Fruit fly (Drosophila melanogaster) whole organism, embryonic: ENCODE measurements around the gene CG34134.
A peak's percentile ranks its signal among the peaks of the same experiment; 100 is the strongest.

ENCODE experiments used
- Aef1 ChIP-seq: fragments of 200-800 bp; sonication (Bioruptor generic); IDR thresholded peaks from 3 replicates; pipeline ENCODE4 v1.3.6; 2022; ENCODE audit warnings: missing biosample characterization, missing genetic modification characterization
- Atf3 ChIP-seq: fragments of 200-800 bp; sonication (Bioruptor generic); optimal IDR thresholded peaks from 3 replicates; lab custom pipeline; 2016; ENCODE audit warnings: missing biosample characterization, missing genetic modification characterization
- CG10366 ChIP-seq: fragments of 200-800 bp; sonication (Bioruptor generic); IDR thresholded peaks from 2 replicates; pipeline ENCODE4 v1.3.6; 2022; ENCODE audit warnings: missing biosample characterization, missing genetic modification characterization
- CG10431 ChIP-seq: fragments of 200-800 bp; sonication (Bioruptor generic); optimal IDR thresholded peaks from 3 replicates; lab custom pipeline; 2018; ENCODE audit warnings: missing biosample characterization, mild to moderate bottlenecking, missing genetic modification characterization
- CG11723 ChIP-seq: fragments of 200-800 bp; sonication (Bioruptor generic); optimal IDR thresholded peaks from 2 replicates; lab custom pipeline; 2017; ENCODE audit warnings: missing biosample characterization, mild to moderate bottlenecking, missing genetic modification characterization
- CG12236 ChIP-seq: fragments of 200-800 bp; sonication (Bioruptor generic); optimal IDR thresholded peaks from 2 replicates; lab custom pipeline; 2016; ENCODE audit warnings: missing biosample characterization, missing genetic modification characterization
- CG13123 ChIP-seq: fragments of 200-800 bp; sonication (Bioruptor generic); optimal IDR thresholded peaks from 2 replicates; lab custom pipeline; 2016; ENCODE audit warnings: missing biosample characterization, missing genetic modification characterization
- CG13296 ChIP-seq: fragments of 200-800 bp; sonication (Bioruptor generic); optimal IDR thresholded peaks from 3 replicates; lab custom pipeline; 2018; ENCODE audit warnings: missing biosample characterization, mild to moderate bottlenecking, missing genetic modification characterization
- CG13775 ChIP-seq: fragments of 200-800 bp; sonication (Bioruptor generic); optimal IDR thresholded peaks from 3 replicates; lab custom pipeline; 2017; ENCODE audit warnings: missing biosample characterization, mild to moderate bottlenecking, missing genetic modification characterization
- CG15269 ChIP-seq: fragments of 200-800 bp; sonication (Bioruptor generic); optimal IDR thresholded peaks from 2 replicates; lab custom pipeline; 2018; ENCODE audit warnings: missing biosample characterization, mild to moderate bottlenecking, missing genetic modification characterization, moderate library complexity
- CG15696 ChIP-seq: fragments of 200-800 bp; sonication (Bioruptor generic); optimal IDR thresholded peaks from 2 replicates; lab custom pipeline; 2019; ENCODE audit warnings: missing biosample characterization, mild to moderate bottlenecking, missing genetic modification characterization, moderate library complexity
- CG18262 ChIP-seq: fragments of 200-800 bp; optimal IDR thresholded peaks from 3 replicates; lab custom pipeline; 2019; ENCODE audit warnings: missing biosample characterization, mild to moderate bottlenecking, missing genetic modification characterization, moderate library complexity
- CG30020 ChIP-seq: fragments of 200-800 bp; optimal IDR thresholded peaks from 2 replicates; lab custom pipeline; 2019; ENCODE audit warnings: missing biosample characterization, mild to moderate bottlenecking, missing genetic modification characterization, moderate library complexity
- CG31388 ChIP-seq: fragments of 200-800 bp; sonication (Bioruptor generic); optimal IDR thresholded peaks from 2 replicates; lab custom pipeline; 2016; ENCODE audit warnings: missing biosample characterization, missing genetic modification characterization
- CG3163 ChIP-seq: fragments of 200-800 bp; sonication (Bioruptor generic); optimal IDR thresholded peaks from 3 replicates; lab custom pipeline; 2016; ENCODE audit warnings: missing biosample characterization, missing genetic modification characterization
- CG32532 ChIP-seq: fragments of 200-800 bp; sonication (Bioruptor generic); IDR thresholded peaks from 2 replicates; pipeline ENCODE4 v1.3.6; 2022; ENCODE audit warnings: missing biosample characterization, missing genetic modification characterization
- CG34422 ChIP-seq: fragments of 200-800 bp; sonication (Bioruptor generic); IDR thresholded peaks from 3 replicates; pipeline ENCODE4 v1.3.6; 2022; ENCODE audit warnings: missing biosample characterization, missing genetic modification characterization
- CG4404 ChIP-seq: fragments of 200-800 bp; sonication (Bioruptor generic); IDR thresholded peaks from 2 replicates; pipeline ENCODE4 v1.3.6; 2022; ENCODE audit warnings: missing biosample characterization, missing genetic modification characterization
- CG8944 ChIP-seq: fragments of 200-800 bp; sonication (Bioruptor generic); optimal IDR thresholded peaks from 3 replicates; lab custom pipeline; 2016; ENCODE audit warnings: missing biosample characterization, missing genetic modification characterization
- CG9797 ChIP-seq: fragments of 200-800 bp; sonication (Bioruptor generic); optimal IDR thresholded peaks from 3 replicates; lab custom pipeline; 2018; ENCODE audit warnings: missing biosample characterization, mild to moderate bottlenecking, missing genetic modification characterization
- Ets97D ChIP-seq: fragments of 200-800 bp; sonication (Bioruptor generic); optimal IDR thresholded peaks from 3 replicates; lab custom pipeline; 2016; ENCODE audit warnings: missing biosample characterization, missing genetic modification characterization
- H15 ChIP-seq: fragments of 200-800 bp; sonication (Bioruptor generic); IDR thresholded peaks from 3 replicates; pipeline ENCODE4 v1.3.6; 2022; ENCODE audit warnings: missing biosample characterization, missing genetic modification characterization
- Hr39 ChIP-seq: fragments of >200 bp; optimal IDR thresholded peaks from 2 replicates; lab custom pipeline; 2017
- Lhr ChIP-seq: fragments of 200-800 bp; sonication (Bioruptor generic); optimal IDR thresholded peaks from 3 replicates; lab custom pipeline; 2017; ENCODE audit warnings: mild to moderate bottlenecking, missing biosample characterization, missing genetic modification reagents, missing genetic modification characterization
- Med ChIP-seq: fragments of 200-800 bp; sonication (Bioruptor generic); peaks from one replicate; lab custom pipeline; 2016; ENCODE audit warnings: missing biosample characterization, missing genetic modification characterization, mild to moderate bottlenecking, inconsistent platforms, moderate library complexity
- NC2β ChIP-seq: fragments of 200-800 bp; sonication (Bioruptor generic); optimal IDR thresholded peaks from 2 replicates; lab custom pipeline; 2016; ENCODE audit warnings: missing biosample characterization, missing genetic modification characterization
- PHDP ChIP-seq: fragments of 200-800 bp; sonication (Bioruptor generic); optimal IDR thresholded peaks from 3 replicates; lab custom pipeline; 2018; ENCODE audit warnings: missing biosample characterization, mild to moderate bottlenecking, missing genetic modification characterization, moderate library complexity
- Rfx ChIP-seq: fragments of 200-800 bp; sonication (Bioruptor generic); IDR thresholded peaks from 2 replicates; pipeline ENCODE4 v1.3.6; 2022; ENCODE audit warnings: missing biosample characterization, missing genetic modification characterization
- Sin3A ChIP-seq: fragments of >200 bp; optimal IDR thresholded peaks from 2 replicates; lab custom pipeline; 2018
- Spps ChIP-seq: fragments of 200-800 bp; sonication (Bioruptor generic); optimal IDR thresholded peaks from 2 replicates; lab custom pipeline; 2018; ENCODE audit warnings: missing biosample characterization, mild to moderate bottlenecking, missing genetic modification characterization
- amos ChIP-seq: fragments of 200-800 bp; sonication (Bioruptor generic); IDR thresholded peaks from 2 replicates; pipeline ENCODE4 v1.3.6; 2022; ENCODE audit warnings: missing biosample characterization, missing genetic modification characterization; ENCODE audit not compliant: partially characterized antibody
- ci ChIP-seq: fragments of 200-800 bp; sonication (Bioruptor generic); IDR thresholded peaks from 3 replicates; pipeline ENCODE4 v1.3.6; 2022; ENCODE audit warnings: missing biosample characterization, missing genetic modification characterization
- crc ChIP-seq: fragments of 200-800 bp; sonication (Bioruptor generic); optimal IDR thresholded peaks from 2 replicates; lab custom pipeline; 2016; ENCODE audit warnings: missing biosample characterization, missing genetic modification characterization
- dati ChIP-seq: fragments of 200-800 bp; sonication (Bioruptor generic); IDR thresholded peaks from 2 replicates; pipeline ENCODE4 v1.3.6; 2022; ENCODE audit warnings: missing biosample characterization, missing genetic modification characterization
- fd64A ChIP-seq: fragments of 200-800 bp; sonication (Bioruptor generic); optimal IDR thresholded peaks from 3 replicates; lab custom pipeline; 2018; ENCODE audit warnings: missing biosample characterization, mild to moderate bottlenecking, missing genetic modification characterization
- grn ChIP-seq: fragments of 200-800 bp; sonication (Bioruptor generic); optimal IDR thresholded peaks from 3 replicates; lab custom pipeline; 2017; ENCODE audit warnings: missing biosample characterization, missing genetic modification characterization
- gsb ChIP-seq: fragments of 200-800 bp; sonication (Bioruptor generic); IDR thresholded peaks from 2 replicates; pipeline ENCODE4 v1.3.6; 2022; ENCODE audit warnings: missing biosample characterization, missing genetic modification characterization
- hb ChIP-seq: fragments of 200-800 bp; sonication (Bioruptor generic); IDR thresholded peaks from 3 replicates; pipeline ENCODE4 v1.3.6; 2022; ENCODE audit warnings: missing biosample characterization, missing genetic modification characterization; ENCODE audit not compliant: partially characterized antibody
- hbn ChIP-seq: fragments of 200-800 bp; sonication (Bioruptor generic); IDR thresholded peaks from 2 replicates; pipeline ENCODE4 v1.3.6; 2022; ENCODE audit warnings: missing biosample characterization, missing genetic modification characterization; ENCODE audit not compliant: partially characterized antibody
- hth ChIP-seq: fragments of >200 bp; optimal IDR thresholded peaks from 2 replicates; lab custom pipeline; 2017; ENCODE audit warnings: inconsistent platforms
- ind ChIP-seq: fragments of 200-800 bp; sonication (Bioruptor generic); optimal IDR thresholded peaks from 3 replicates; lab custom pipeline; 2016; ENCODE audit warnings: missing biosample characterization, missing genetic modification characterization
- inv ChIP-seq: fragments of 200-800 bp; sonication (Bioruptor generic); IDR thresholded peaks from 2 replicates; pipeline ENCODE4 v1.3.6; 2022; ENCODE audit warnings: missing biosample characterization, missing genetic modification characterization; ENCODE audit not compliant: partially characterized antibody
- jigr1 ChIP-seq: fragments of 200-800 bp; sonication (Bioruptor generic); IDR thresholded peaks from 3 replicates; pipeline ENCODE4 v1.3.6; 2022; ENCODE audit warnings: missing biosample characterization, missing genetic modification characterization
- lola ChIP-seq, 3 experiments: fragments of >200 bp in 2 of 3; fragments of 200-800 bp in 1 of 3; sonication (Bioruptor generic) in 1 of 3; optimal IDR thresholded peaks; 2 replicates each; lab custom pipeline; 2017 to 2019; ENCODE audit warnings: missing biosample characterization in 3 of 3, missing genetic modification characterization in 3 of 3, mild to moderate bottlenecking in 1 of 3, moderate library complexity in 1 of 3
- odd ChIP-seq: fragments of 200-800 bp; sonication (Bioruptor generic); optimal IDR thresholded peaks from 2 replicates; lab custom pipeline; 2017; ENCODE audit warnings: missing biosample characterization, mild to moderate bottlenecking, missing genetic modification characterization
- schlank ChIP-seq: fragments of 200-800 bp; sonication (Bioruptor generic); optimal IDR thresholded peaks from 2 replicates; lab custom pipeline; 2018; ENCODE audit warnings: missing biosample characterization, mild to moderate bottlenecking, missing genetic modification characterization
- slp2 ChIP-seq: fragments of 200-800 bp; sonication (Bioruptor generic); optimal IDR thresholded peaks from 2 replicates; lab custom pipeline; 2016; ENCODE audit warnings: missing biosample characterization, missing genetic modification characterization
- tin ChIP-seq: fragments of 200-800 bp; sonication (Bioruptor generic); optimal IDR thresholded peaks from 3 replicates; lab custom pipeline; 2016; ENCODE audit warnings: missing biosample characterization, missing genetic modification characterization
- tll ChIP-seq, 2 experiments: fragments of 200-800 bp in 1 of 2; fragments of >200 bp in 1 of 2; sonication (Bioruptor generic) in 1 of 2; optimal IDR thresholded peaks; 2 replicates each; lab custom pipeline; 2017 to 2019; ENCODE audit warnings: missing biosample characterization in 2 of 2, missing genetic modification characterization in 2 of 2, mild to moderate bottlenecking in 1 of 2, moderate library complexity in 1 of 2
- toy ChIP-seq: fragments of 200-800 bp; sonication (Bioruptor generic); IDR thresholded peaks from 2 replicates; pipeline ENCODE4 v1.3.6; 2022; ENCODE audit warnings: missing biosample characterization, missing genetic modification characterization
- tx ChIP-seq: fragments of 200-800 bp; sonication (Bioruptor generic); optimal IDR thresholded peaks from 2 replicates; lab custom pipeline; 2016; ENCODE audit warnings: missing biosample characterization, missing genetic modification characterization
- vvl ChIP-seq: fragments of 200-800 bp; sonication (Bioruptor generic); IDR thresholded peaks from 2 replicates; pipeline ENCODE4 v1.3.6; 2022; ENCODE audit warnings: missing biosample characterization, missing genetic modification characterization

The CG34134 gene

dm6 chr2L:8164219-8164618, 26.4 kb downstream of the CG34134 start (continued):
- peak; percentile 92 for TF ChIP-seq CG15696
- peak; percentile 85 for TF ChIP-seq CG12236 (GFP tag; lab: Kevin White, UChicago)
- peak; percentile 8 for TF ChIP-seq CG30020
- peak; percentile 53 for TF ChIP-seq schlank (tag; lab: Kevin White, UChicago)
- peak; percentile 74 for TF ChIP-seq grn (GFP tag; lab: Kevin White, UChicago)
- no peak for TF ChIP-seq CG9797
- TF ChIP-seq lola (GFP tag; optimal IDR thresholded peaks at IDR 0.05; lab: Kevin White, UChicago) = peak in 1 of 3 experiments; percentile 78
- peak; percentile 92 for TF ChIP-seq fd64A (GFP tag; lab: Kevin White, UChicago)
- TF ChIP-seq CG10366 (GFP tag; lab: Robert Waterston, UW) = no peak; the same call in 1 of the 2 replicates
- TF ChIP-seq CG31388 = peak; percentile 7
- peak; percentile 80 for TF ChIP-seq Spps (tag; lab: Kevin White, UChicago)
- TF ChIP-seq hb (GFP tag; lab: Robert Waterston, UW) = no peak
- no peak for TF ChIP-seq hbn (GFP tag; lab: Robert Waterston, UW)
- 0 out of 2 replicates have a peak, but pooled peaks have one; percentile 11 for TF ChIP-seq gsb
- no peak for TF ChIP-seq dati (GFP tag; lab: Robert Waterston, UW)
- peak; percentile 65 for TF ChIP-seq CG15269
- TF ChIP-seq Hr39 (lab: Kevin White, UChicago) = no peak
- TF ChIP-seq CG13296 (GFP tag; lab: Kevin White, UChicago) = peak; percentile 67
- peak; percentile 93 for TF ChIP-seq ci
- peak; percentile 45 for TF ChIP-seq crc (GFP tag; lab: Kevin White, UChicago)
- peak; percentile 81 for TF ChIP-seq CG18262 (tag; lab: Kevin White, UChicago)
- no peak for TF ChIP-seq toy (GFP tag; lab: Robert Waterston, UW)
- TF ChIP-seq jigr1 (GFP tag; lab: Robert Waterston, UW) = no peak
- TF ChIP-seq Rfx = peak; percentile 53; the same call in 1 of the 2 replicates
- no peak for TF ChIP-seq Aef1 (GFP tag; lab: Robert Waterston, UW)
- no peak for TF ChIP-seq CG32532 (GFP tag; lab: Robert Waterston, UW)
- peak; percentile 84 for TF ChIP-seq Lhr (GFP tag; lab: Kevin White, UChicago)
- peak; percentile 50; the same call in 1 of the 3 replicates for TF ChIP-seq H15 (GFP tag; lab: Robert Waterston, UW)
- TF ChIP-seq CG34422 (GFP tag; lab: Robert Waterston, UW) = no peak; the same call in 2 of the 3 replicates
- TF ChIP-seq NC2β (GFP tag; lab: Kevin White, UChicago) = peak; percentile 73
- no peak for TF ChIP-seq tll (GFP tag; optimal IDR thresholded peaks at IDR 0.05; lab: Kevin White, UChicago)
- TF ChIP-seq amos (GFP tag; lab: Robert Waterston, UW) = no peak
- peak; percentile 61 for TF ChIP-seq CG8944 (GFP tag; lab: Kevin White, UChicago)
- no peak for TF ChIP-seq inv (GFP tag; lab: Robert Waterston, UW)
- TF ChIP-seq hth (lab: Kevin White, UChicago) = no peak
- TF ChIP-seq odd (GFP tag; lab: Kevin White, UChicago) = peak; percentile 78
- TF ChIP-seq CG4404 = no peak
- peak; percentile 76 for TF ChIP-seq PHDP (tag; lab: Kevin White, UChicago)
- peak; percentile 82 for TF ChIP-seq vvl (GFP tag; lab: Robert Waterston, UW)
- TF ChIP-seq Atf3 (GFP tag; lab: Kevin White, UChicago) = peak; percentile 69
- peak; percentile 87 for TF ChIP-seq CG13123 (GFP tag; lab: Kevin White, UChicago)
- TF ChIP-seq slp2 = peak; percentile 53
- peak; percentile 53 for TF ChIP-seq tin (GFP tag; lab: Kevin White, UChicago)
- TF ChIP-seq CG11723 (GFP tag; lab: Kevin White, UChicago) = peak; percentile 74
- TF ChIP-seq tx (GFP tag; lab: Kevin White, UChicago) = no peak
- peak; percentile 52 for TF ChIP-seq CG13775 (GFP tag; lab: Kevin White, UChicago)
- peak; percentile 90 for TF ChIP-seq Med
- TF ChIP-seq Sin3A (lab: Kevin White, UChicago) = no peak
- peak; percentile 34 for TF ChIP-seq CG3163 (GFP tag; lab: Kevin White, UChicago)
- TF ChIP-seq ind (GFP tag; lab: Kevin White, UChicago) = no peak
- peak; percentile 12 for TF ChIP-seq Ets97D (GFP tag; lab: Kevin White, UChicago)
- peak; percentile 79 for TF ChIP-seq CG10431
